ENCODE assay signal across 4 fruit fly cellular contexts in genomic region chr2L:18147511-18148072, dm6.
TF ChIP-seq lines count a peak whose summit lies in the region.

No protein-coding gene starts in this region.

- no peak for TF ChIP-seq CTCF in whole organism, embryonic (GFP tag; optimal IDR thresholded peaks at IDR 0.05; lab: Kevin White, UChicago)

TF ChIP-seq in whole organism, adult, 20 proteins besides CTCF, POLR2A, EP300 and RAD21:
- TF ChIP-seq kay (GFP tag; lab: Kevin White, UChicago; ENCODE audit: borderline replicate concordance) (peak; percentile 2), ovo (GFP tag; optimal IDR thresholded peaks at IDR 0.05; lab: Kevin White, UChicago) (no peak), tj (GFP tag; optimal IDR thresholded peaks at IDR 0.05; lab: Kevin White, UChicago) (no peak), cic (GFP tag; optimal IDR thresholded peaks at IDR 0.05; lab: Kevin White, UChicago) (peak; percentile 96), Clk (GFP tag; optimal IDR thresholded peaks at IDR 0.05; lab: Kevin White, UChicago) (no peak)

TF ChIP-seq in whole organism, embryonic, 481 proteins besides CTCF, POLR2A, EP300 and RAD21 (continues in another document):
- TF ChIP-seq exex (tag; optimal IDR thresholded peaks at IDR 0.05; lab: Kevin White, UChicago), result peak; percentile 95
- TF ChIP-seq aop (GFP tag; IDR thresholded peaks at IDR 0.05; lab: Robert Waterston, UW), result no peak
- TF ChIP-seq Stat92E (GFP tag; optimal IDR thresholded peaks at IDR 0.05; lab: Kevin White, UChicago), result peak in 1 of 3 experiments; percentile 72
- no peak for TF ChIP-seq cad (GFP tag; optimal IDR thresholded peaks at IDR 0.05; lab: Kevin White, UChicago)
- TF ChIP-seq unc-4 (GFP tag; IDR thresholded peaks at IDR 0.05; lab: Robert Waterston, UW; ENCODE audit: partially characterized antibody), result no peak
- TF ChIP-seq Xbp1 (GFP tag; optimal IDR thresholded peaks at IDR 0.05; lab: Kevin White, UChicago), result no peak
- peak; percentile 64 for TF ChIP-seq CG10543 (GFP tag; optimal IDR thresholded peaks at IDR 0.05; lab: Kevin White, UChicago)
- peak; percentile 0 for TF ChIP-seq salm (tag; optimal IDR thresholded peaks at IDR 0.05; lab: Kevin White, UChicago)
- TF ChIP-seq CG12769 (tag; optimal IDR thresholded peaks at IDR 0.05; lab: Kevin White, UChicago), result peak; percentile 41
- 0 out of 4 replicates have a peak, but pooled peaks have one; percentile 17 for TF ChIP-seq chinmo (GFP tag; IDR thresholded peaks at IDR 0.05; lab: Robert Waterston, UW; ENCODE audit: partially characterized antibody)
- TF ChIP-seq grn (GFP tag; optimal IDR thresholded peaks at IDR 0.05; lab: Kevin White, UChicago), result peak; percentile 97
- peak; percentile 89 for TF ChIP-seq CG34376 (GFP tag; optimal IDR thresholded peaks at IDR 0.05; lab: Kevin White, UChicago)
- peak; percentile 17 for TF ChIP-seq CG18599 (GFP tag; optimal IDR thresholded peaks at IDR 0.05; lab: Kevin White, UChicago)
- no peak for TF ChIP-seq CG8290 (GFP tag; optimal IDR thresholded peaks at IDR 0.05; lab: Kevin White, UChicago)
- TF ChIP-seq CG8290 (tag; optimal IDR thresholded peaks at IDR 0.05; lab: Kevin White, UChicago), result peak in 1 of 2 experiments; percentile 22
- no peak for TF ChIP-seq Asciz (GFP tag; optimal IDR thresholded peaks at IDR 0.05; lab: Kevin White, UChicago)
- no peak for TF ChIP-seq ase (GFP tag; IDR thresholded peaks at IDR 0.05; lab: Robert Waterston, UW)
- peak; percentile 31 for TF ChIP-seq Deaf1 (tag; optimal IDR thresholded peaks at IDR 0.05; lab: Kevin White, UChicago)
- peak; percentile 32 for TF ChIP-seq CG15479 (GFP tag; optimal IDR thresholded peaks at IDR 0.05; lab: Kevin White, UChicago)
- TF ChIP-seq Hr78 (GFP tag; optimal IDR thresholded peaks at IDR 0.05; lab: Kevin White, UChicago), result peak in 1 of 2 experiments; percentile 0
- TF ChIP-seq HHEX (GFP tag; optimal IDR thresholded peaks at IDR 0.05; lab: Kevin White, UChicago), result no peak
- TF ChIP-seq knrl (GFP tag; IDR thresholded peaks at IDR 0.05; lab: Robert Waterston, UW; ENCODE audit: partially characterized antibody), result no peak
- TF ChIP-seq caup (GFP tag; optimal IDR thresholded peaks at IDR 0.05; lab: Kevin White, UChicago; ENCODE audit: severe bottlenecking), result peak; percentile 43
- peak; percentile 35 for TF ChIP-seq CG7987 (GFP tag; optimal IDR thresholded peaks at IDR 0.05; lab: Kevin White, UChicago)
- peak; percentile 21 for TF ChIP-seq wek (GFP tag; optimal IDR thresholded peaks at IDR 0.05; lab: Kevin White, UChicago)
- no peak for TF ChIP-seq CG42726 (GFP tag; IDR thresholded peaks at IDR 0.05; lab: Robert Waterston, UW; ENCODE audit: partially characterized antibody)
- TF ChIP-seq ro (GFP tag; IDR thresholded peaks at IDR 0.05; lab: Robert Waterston, UW), result no peak

TF ChIP-seq in whole organism, prepupa, 60 proteins besides CTCF, POLR2A, EP300 and RAD21:
- TF ChIP-seq CG3919 (GFP tag; optimal IDR thresholded peaks at IDR 0.05; lab: Kevin White, UChicago) (no peak), fkh (GFP tag; optimal IDR thresholded peaks at IDR 0.05; lab: Kevin White, UChicago) (peak; percentile 86), vri (GFP tag; optimal IDR thresholded peaks at IDR 0.05; lab: Kevin White, UChicago) (peak; percentile 9), svp (GFP tag; lab: Kevin White, UChicago) (peak; percentile 78)

TF ChIP-seq in whole organism, wandering third instar larva, 38 proteins besides CTCF, POLR2A, EP300 and RAD21:
- TF ChIP-seq Rel (GFP tag; optimal IDR thresholded peaks at IDR 0.05; lab: Kevin White, UChicago) (no peak), Rel (tag; optimal IDR thresholded peaks at IDR 0.05; lab: Kevin White, UChicago) (peak; percentile 58), h (GFP tag; optimal IDR thresholded peaks at IDR 0.05; lab: Kevin White, UChicago) (peak; percentile 32), Sp1 (GFP tag; optimal IDR thresholded peaks at IDR 0.05; lab: Kevin White, UChicago) (peak; percentile 3), Hnf4 (GFP tag; optimal IDR thresholded peaks at IDR 0.05; lab: Kevin White, UChicago) (no peak)
